Worm (Caenorhabditis elegans) whole organism, early embryonic: ENCODE measurements around the gene rga-5.

ENCODE experiments used
- F13C5.2 ChIP-seq: sonication (generic microtip); optimal IDR thresholded peaks from 2 replicates; lab custom pipeline; 2017; ENCODE audit warnings: mild to moderate bottlenecking, missing genetic modification characterization, inconsistent platforms, missing compliant biosample characterization
- aly-1 ChIP-seq: sonication (generic microtip); optimal IDR thresholded peaks from 2 replicates; lab custom pipeline; 2016; ENCODE audit warnings: missing genetic modification characterization, missing compliant biosample characterization
- ama-1 ChIP-seq: fragments of 150-350 bp; optimal IDR thresholded peaks from 2 replicates; lab custom pipeline; 2014
- ceh-36 ChIP-seq: sonication (generic microtip); optimal IDR thresholded peaks from 2 replicates; lab custom pipeline; 2016; ENCODE audit warnings: missing genetic modification characterization, inconsistent platforms, missing compliant biosample characterization
- ets-7 ChIP-seq: sonication (generic microtip); optimal IDR thresholded peaks from 2 replicates; lab custom pipeline; 2016; ENCODE audit warnings: missing genotype, missing genetic modification characterization, missing compliant biosample characterization
- flt-1 ChIP-seq: fragments of 200-800 bp; sonication (Bioruptor generic); IDR thresholded peaks from 2 replicates; pipeline ENCODE4 v1.3.6; 2022; ENCODE audit warnings: missing genetic modification characterization, missing compliant biosample characterization
- hmbx-1 ChIP-seq: sonication (generic microtip); optimal IDR thresholded peaks from 2 replicates; lab custom pipeline; 2016; ENCODE audit warnings: mild to moderate bottlenecking, missing genetic modification characterization, missing compliant biosample characterization
- hmg-4 ChIP-seq: fragments of 200-800 bp; sonication (Bioruptor generic); optimal IDR thresholded peaks from 2 replicates; lab custom pipeline; 2018; ENCODE audit warnings: mild to moderate bottlenecking, missing genetic modification characterization, missing compliant biosample characterization
- hnd-1 ChIP-seq: sonication (generic microtip); optimal IDR thresholded peaks from 2 replicates; lab custom pipeline; 2016; ENCODE audit warnings: missing genetic modification characterization, missing compliant biosample characterization
- pes-1 ChIP-seq: fragments of 200-800 bp; sonication (Bioruptor generic); IDR thresholded peaks from 2 replicates; pipeline ENCODE4 v1.3.6; 2022; ENCODE audit warnings: missing genetic modification reagents, missing genetic modification characterization, missing compliant biosample characterization
- scrt-1 ChIP-seq: fragments of 200-800 bp; sonication (Bioruptor generic); IDR thresholded peaks from 2 replicates; pipeline ENCODE4 v1.3.6; 2022; ENCODE audit warnings: missing genetic modification characterization, missing compliant biosample characterization
- sea-1 ChIP-seq: fragments of 200-800 bp; sonication (Bioruptor generic); conservative IDR thresholded peaks from 2 replicates; pipeline ENCODE4 v1.3.6; 2022; ENCODE audit warnings: missing genetic modification characterization, missing compliant biosample characterization
- tbx-11 ChIP-seq: fragments of 200-800 bp; sonication (Bioruptor generic); IDR thresholded peaks from 2 replicates; pipeline ENCODE4 v1.3.6; 2022; ENCODE audit warnings: missing genetic modification characterization, missing compliant biosample characterization
- tra-4 ChIP-seq: sonication (generic microtip); optimal IDR thresholded peaks from 2 replicates; lab custom pipeline; 2017; ENCODE audit warnings: missing genetic modification characterization, missing compliant biosample characterization

DNA sequence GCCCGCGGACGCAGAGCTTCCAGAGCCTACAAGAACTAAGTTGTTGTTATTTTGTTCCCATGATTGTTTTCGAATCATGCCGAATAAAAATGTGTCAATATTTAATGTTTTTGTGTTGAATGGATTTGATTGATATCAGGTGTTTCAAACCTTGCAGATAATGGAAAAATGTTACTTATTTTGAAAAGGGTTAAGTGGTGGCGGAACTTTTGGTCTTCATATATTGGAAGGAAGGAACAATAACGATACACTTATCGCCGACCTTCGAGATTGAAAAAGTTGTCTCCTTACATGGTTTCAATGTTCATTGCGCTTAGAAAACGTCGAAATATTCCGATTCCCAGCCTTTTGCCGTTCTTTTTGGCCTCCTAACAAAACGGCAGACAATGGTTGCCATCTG is 49.0 kb upstream of the rga-5 start, which contains the start of gene gly-10:
- no peak for TF ChIP-seq ama-1 (lab: Kevin White, UChicago)
- no peak for TF ChIP-seq hmg-4
- TF ChIP-seq hnd-1 (tag; lab: Kevin White, UChicago), result no peak
- TF ChIP-seq sea-1 (GFP tag; lab: Robert Waterston, UW), result no peak
- TF ChIP-seq tbx-11 (GFP tag; lab: Robert Waterston, UW), result no peak
- TF ChIP-seq pes-1 (GFP tag; lab: Robert Waterston, UW), result no peak
- no peak for TF ChIP-seq tra-4 (tag; lab: Kevin White, UChicago)
- no peak for TF ChIP-seq scrt-1 (GFP tag; lab: Robert Waterston, UW)
- no peak for TF ChIP-seq flt-1 (GFP tag; lab: Robert Waterston, UW)
- no peak for TF ChIP-seq ceh-36
- TF ChIP-seq F13C5.2 (tag; lab: Kevin White, UChicago), result no peak
- TF ChIP-seq hmbx-1 (tag; lab: Kevin White, UChicago), result no peak
- no peak for TF ChIP-seq ets-7 (tag; lab: Kevin White, UChicago)
- no peak for TF ChIP-seq aly-1
